Worm (Caenorhabditis elegans) whole organism, L2 larva: ENCODE results near the gene Y51H7C.7.

Experiments used
- ama-1 ChIP-seq: fragments of 150-350 bp; optimal IDR thresholded peaks from 2 replicates; lab custom pipeline; 2018; ENCODE audit warnings: inconsistent platforms
- lin-13 ChIP-seq: fragments of 150-350 bp; optimal IDR thresholded peaks from 2 replicates; lab custom pipeline; 2014; ENCODE audit warnings: missing biosample characterization, missing genetic modification reagents, missing genetic modification characterization
- nhr-129 ChIP-seq: fragments of 150-350 bp; optimal IDR thresholded peaks from 2 replicates; lab custom pipeline; 2014; ENCODE audit warnings: missing biosample characterization, missing genetic modification characterization
- skn-1 ChIP-seq: sonication (generic microtip); optimal IDR thresholded peaks from 2 replicates; lab custom pipeline; 2017; ENCODE audit warnings: missing biosample characterization, missing genetic modification characterization
- snpc-4 ChIP-seq: fragments of 150-350 bp; optimal IDR thresholded peaks from 2 replicates; lab custom pipeline; 2014; ENCODE audit warnings: missing biosample characterization, missing genetic modification characterization
- unc-62 ChIP-seq: fragments of 150-350 bp; optimal IDR thresholded peaks from 2 replicates; lab custom pipeline; 2014; ENCODE audit warnings: missing biosample characterization, missing genetic modification reagents, missing genetic modification characterization
- zag-1 ChIP-seq: fragments of 150-350 bp; optimal IDR thresholded peaks from 2 replicates; lab custom pipeline; 2014; ENCODE audit warnings: missing biosample characterization, missing genetic modification characterization

ce11 chrII:1357905-1358304, 44.5 kb upstream of the Y51H7C.7 start, which contains the start of gene C13A10.2:
- TF ChIP-seq unc-62 (GFP tag; lab: Kevin White, UChicago) (no peak), lin-13 (GFP tag; lab: Kevin White, UChicago) (no peak), zag-1 (tag; lab: Kevin White, UChicago) (no peak), skn-1 (tag; lab: Kevin White, UChicago) (no peak), ama-1 (lab: Kevin White, UChicago) (no peak), nhr-129 (tag; lab: Kevin White, UChicago) (no peak), snpc-4 (tag; lab: Kevin White, UChicago) (no peak)
